Worm (Caenorhabditis elegans) whole organism, L1 larva: ENCODE results near the gene C16D2.3.
A peak's percentile ranks its signal among the peaks of the same experiment; 100 is the strongest.

Source experiments
- C16A3.4 ChIP-seq: fragments of 150-350 bp; optimal IDR thresholded peaks from 2 replicates; lab custom pipeline; 2014; ENCODE audit warnings: missing biosample characterization, missing genetic modification characterization
- aly-2 ChIP-seq: fragments of 150-350 bp; optimal IDR thresholded peaks from 2 replicates; lab custom pipeline; 2014; ENCODE audit warnings: missing biosample characterization, missing genetic modification characterization
- blmp-1 ChIP-seq: fragments of 150-350 bp; optimal IDR thresholded peaks from 2 replicates; lab custom pipeline; 2014; ENCODE audit warnings: missing biosample characterization, missing genetic modification characterization
- ceh-8 ChIP-seq: fragments of 200-800 bp; sonication (Bioruptor generic); optimal IDR thresholded peaks from 2 replicates; lab custom pipeline; 2018; ENCODE audit warnings: mild to moderate bottlenecking, missing genetic modification characterization, moderate library complexity, missing compliant biosample characterization
- ceh-82 ChIP-seq, 3 experiments: fragments of 150-350 bp in 1 of 3; sonication (generic microtip) in 2 of 3; optimal IDR thresholded peaks; 2 replicates each; lab custom pipeline; 2014 to 2017; ENCODE audit warnings: missing biosample characterization in 3 of 3, missing genetic modification characterization in 3 of 3
- dpl-1 ChIP-seq, 3 experiments: fragments of 150-350 bp in 2 of 3; sonication (generic microtip) in 1 of 3; optimal IDR thresholded peaks; 2 replicates each; lab custom pipeline; 2014 to 2017; ENCODE audit warnings: missing biosample characterization in 3 of 3, missing genetic modification characterization in 3 of 3, missing genetic modification reagents in 3 of 3
- dsc-1 ChIP-seq: sonication (generic microtip); optimal IDR thresholded peaks from 2 replicates; lab custom pipeline; 2016; ENCODE audit warnings: mild to moderate bottlenecking, missing genetic modification characterization, missing compliant biosample characterization
- efl-1 ChIP-seq, 4 experiments: fragments of 150-350 bp; optimal IDR thresholded peaks in 3 of 4; peaks in 1 of 4; 1 replicate in 1 of 4; 2 replicates in 3 of 4; lab custom pipeline; 2014; ENCODE audit warnings: missing biosample characterization in 2 of 4, missing genetic modification characterization in 2 of 4, missing genetic modification reagents in 2 of 4
- efl-3 ChIP-seq: fragments of 200-800 bp; sonication (Bioruptor generic); optimal IDR thresholded peaks from 2 replicates; lab custom pipeline; 2018; ENCODE audit warnings: mild to moderate bottlenecking, missing genetic modification characterization, missing compliant biosample characterization
- egl-27 ChIP-seq, 2 experiments: fragments of 150-350 bp in 1 of 2; sonication (generic microtip); optimal IDR thresholded peaks; 3 replicates each; lab custom pipeline; 2017 to 2018; ENCODE audit warnings: missing biosample characterization in 2 of 2, missing genetic modification characterization in 2 of 2, missing genetic modification reagents in 2 of 2
- elt-2 ChIP-seq: sonication (generic microtip); optimal IDR thresholded peaks from 2 replicates; lab custom pipeline; 2016; ENCODE audit warnings: missing genetic modification characterization, mild to moderate bottlenecking, inconsistent platforms, missing compliant biosample characterization, missing genetic modification reagents
- elt-3 ChIP-seq, 6 experiments: fragments of 150-350 bp in 1 of 6; sonication (generic microtip); optimal IDR thresholded peaks; 2 replicates each; lab custom pipeline; 2017 to 2018; ENCODE audit warnings: missing biosample characterization in 6 of 6, missing genetic modification characterization in 6 of 6, inconsistent platforms in 1 of 6
- fkh-4 ChIP-seq: sonication (generic microtip); optimal IDR thresholded peaks from 2 replicates; lab custom pipeline; 2016; ENCODE audit warnings: missing compliant biosample characterization, missing genetic modification characterization, borderline replicate concordance
- fkh-8 ChIP-seq: sonication (generic microtip); optimal IDR thresholded peaks from 2 replicates; lab custom pipeline; 2016; ENCODE audit warnings: mild to moderate bottlenecking, missing genetic modification characterization, missing compliant biosample characterization
- fos-1 ChIP-seq: fragments of 150-350 bp; optimal IDR thresholded peaks from 2 replicates; lab custom pipeline; 2014; ENCODE audit warnings: missing biosample characterization, missing genetic modification characterization
- grh-1 ChIP-seq: fragments of 200-800 bp; sonication (Bioruptor generic); IDR thresholded peaks from 2 replicates; pipeline ENCODE4 v1.3.6; 2022; ENCODE audit warnings: missing genetic modification reagents, missing genetic modification characterization, missing compliant biosample characterization
- hlh-4 ChIP-seq: sonication (generic microtip); optimal IDR thresholded peaks from 2 replicates; lab custom pipeline; 2016; ENCODE audit warnings: mild to moderate bottlenecking, missing genetic modification characterization, missing compliant biosample characterization
- irx-1 ChIP-seq: sonication (generic microtip); optimal IDR thresholded peaks from 2 replicates; lab custom pipeline; 2016; ENCODE audit warnings: missing genetic modification characterization, missing compliant biosample characterization
- lin-14 ChIP-seq: fragments of 200-800 bp; sonication (Bioruptor generic); optimal IDR thresholded peaks from 2 replicates; lab custom pipeline; 2018; ENCODE audit warnings: mild to moderate bottlenecking, missing genetic modification characterization, moderate library complexity, missing compliant biosample characterization
- lin-15B ChIP-seq: fragments of 150-350 bp; sonication (generic microtip); optimal IDR thresholded peaks from 3 replicates; lab custom pipeline; 2014; ENCODE audit warnings: missing biosample characterization, missing genetic modification characterization
- lin-35 ChIP-seq, 2 experiments: fragments of 150-350 bp; optimal IDR thresholded peaks; 2 replicates each; lab custom pipeline; 2014; ENCODE audit warnings: missing biosample characterization in 2 of 2, missing genetic modification characterization in 2 of 2, missing genetic modification reagents in 2 of 2
- lsy-2 ChIP-seq, 2 experiments: fragments of 150-350 bp; optimal IDR thresholded peaks; 2 replicates each; lab custom pipeline; 2014; ENCODE audit warnings: missing biosample characterization in 2 of 2, missing genetic modification characterization in 2 of 2
- mdl-1 ChIP-seq, 2 experiments: fragments of 150-350 bp; optimal IDR thresholded peaks; 2 replicates each; lab custom pipeline; 2014 to 2017; ENCODE audit warnings: missing biosample characterization in 2 of 2, missing genetic modification characterization in 2 of 2, inconsistent platforms in 1 of 2
- mep-1 ChIP-seq: fragments of 150-350 bp; optimal IDR thresholded peaks from 2 replicates; lab custom pipeline; 2014; ENCODE audit warnings: missing biosample characterization, missing genetic modification characterization
- nhr-11 ChIP-seq: fragments of 150-350 bp; optimal IDR thresholded peaks from 2 replicates; lab custom pipeline; 2014; ENCODE audit warnings: missing biosample characterization, missing genetic modification characterization
- nhr-20 ChIP-seq: sonication (generic microtip); optimal IDR thresholded peaks from 2 replicates; lab custom pipeline; 2016; ENCODE audit warnings: mild to moderate bottlenecking, missing genetic modification characterization, missing compliant biosample characterization
- nhr-47 ChIP-seq: sonication (generic microtip); optimal IDR thresholded peaks from 2 replicates; lab custom pipeline; 2016; ENCODE audit warnings: mild to moderate bottlenecking, missing genetic modification characterization, moderate library complexity, missing compliant biosample characterization
- nhr-71 ChIP-seq: sonication (generic microtip); optimal IDR thresholded peaks from 2 replicates; lab custom pipeline; 2016; ENCODE audit warnings: mild to moderate bottlenecking, missing genetic modification characterization, moderate library complexity, missing compliant biosample characterization
- nhr-76 ChIP-seq: sonication (generic microtip); optimal IDR thresholded peaks from 2 replicates; lab custom pipeline; 2017; ENCODE audit warnings: missing biosample characterization, missing genetic modification characterization
- nhr-77 ChIP-seq: fragments of 150-350 bp; optimal IDR thresholded peaks from 2 replicates; lab custom pipeline; 2014; ENCODE audit warnings: missing biosample characterization, missing genetic modification characterization
- nhr-85 ChIP-seq: sonication (generic microtip); peaks from one replicate; lab custom pipeline; 2016; ENCODE audit warnings: missing genetic modification characterization, inconsistent platforms, missing compliant biosample characterization
- nhr-90 ChIP-seq: sonication (generic microtip); optimal IDR thresholded peaks from 2 replicates; lab custom pipeline; 2016; ENCODE audit warnings: mild to moderate bottlenecking, missing genetic modification characterization, missing compliant biosample characterization; ENCODE audit not compliant: poor library complexity
- skn-1 ChIP-seq: fragments of 150-350 bp; optimal IDR thresholded peaks from 2 replicates; lab custom pipeline; 2014; ENCODE audit warnings: missing biosample characterization, missing genetic modification characterization
- snu-23 ChIP-seq: sonication (generic microtip); optimal IDR thresholded peaks from 2 replicates; lab custom pipeline; 2016; ENCODE audit warnings: missing genetic modification characterization, missing compliant biosample characterization
- unc-130 ChIP-seq: fragments of 150-350 bp; optimal IDR thresholded peaks from 2 replicates; lab custom pipeline; 2017; ENCODE audit warnings: missing biosample characterization, missing genetic modification characterization, inconsistent platforms
- unc-30 ChIP-seq: sonication (generic microtip); optimal IDR thresholded peaks from 2 replicates; lab custom pipeline; 2017; ENCODE audit warnings: missing biosample characterization, missing genetic modification characterization
- unc-62 ChIP-seq: fragments of 150-350 bp; optimal IDR thresholded peaks from 2 replicates; lab custom pipeline; 2014; ENCODE audit warnings: missing biosample characterization, missing genetic modification reagents, missing genetic modification characterization
- ztf-11 ChIP-seq, 2 experiments: sonication (generic microtip); optimal IDR thresholded peaks; 2 replicates each; lab custom pipeline; 2016 to 2017; ENCODE audit warnings: missing genetic modification characterization in 2 of 2, missing biosample characterization in 1 of 2, missing compliant biosample characterization in 1 of 2

The C16D2.3 gene

ce11 chrII:9127379-9127778, 10.5 kb upstream of the C16D2.3 start:
- TF ChIP-seq unc-130 (tag; lab: Kevin White, UChicago) (no peak), lin-35 (GFP tag; optimal IDR thresholded peaks at IDR 0.05; lab: Kevin White, UChicago) (no peak), efl-1 (optimal IDR thresholded peaks at IDR 0.05; lab: Kevin White, UChicago) (no peak), efl-1 (GFP tag; optimal IDR thresholded peaks at IDR 0.05 in 1 of 2; lab: Kevin White, UChicago) (peak in 1 of 2 experiments; percentile 20), nhr-20 (tag; lab: Kevin White, UChicago) (no peak)
- TF ChIP-seq, all 84 proteins: peak for 1

- peak; percentile 39 for TF ChIP-seq nhr-20 (tag; lab: Kevin White, UChicago)
- TF ChIP-seq nhr-85 (tag; lab: Kevin White, UChicago): peak; percentile 75
- peak; percentile 80 for TF ChIP-seq skn-1 (tag; lab: Kevin White, UChicago)
- TF ChIP-seq ceh-82 (tag; optimal IDR thresholded peaks at IDR 0.05; lab: Kevin White, UChicago): peak in 1 of 3 experiments; percentile 22
- TF ChIP-seq mep-1: peak; percentile 68
- no peak for TF ChIP-seq unc-30
- TF ChIP-seq lin-35 (GFP tag; optimal IDR thresholded peaks at IDR 0.05; lab: Kevin White, UChicago): peak in 1 of 2 experiments; percentile 57
- no peak for TF ChIP-seq lin-15B (tag; lab: Kevin White, UChicago)
- TF ChIP-seq elt-3 (tag; optimal IDR thresholded peaks at IDR 0.05; lab: Kevin White, UChicago): peak in 4 of 6 experiments; percentile 15 to 93 (median 91)
- TF ChIP-seq elt-2 (tag; lab: Kevin White, UChicago): peak; percentile 79
- TF ChIP-seq blmp-1: peak; percentile 98
- no peak for TF ChIP-seq aly-2
- TF ChIP-seq lin-14 (GFP tag; lab: Kevin White, UChicago): peak; percentile 48
- TF ChIP-seq irx-1: no peak
- no peak for TF ChIP-seq efl-3 (GFP tag; lab: Kevin White, UChicago)
- TF ChIP-seq mdl-1 (tag; optimal IDR thresholded peaks at IDR 0.05; lab: Kevin White, UChicago): peak in 1 of 2 experiments; percentile 2
- peak in 1 of 2 experiments; percentile 25 for TF ChIP-seq efl-1 (optimal IDR thresholded peaks at IDR 0.05; lab: Kevin White, UChicago)
- peak in 1 of 2 experiments; percentile 0 for TF ChIP-seq efl-1 (GFP tag; optimal IDR thresholded peaks at IDR 0.05 in 1 of 2; lab: Kevin White, UChicago)
- TF ChIP-seq grh-1: peak; percentile 50
- no peak for TF ChIP-seq ceh-8 (GFP tag; lab: Kevin White, UChicago)
- peak; percentile 27 for TF ChIP-seq nhr-77
- TF ChIP-seq nhr-76 (tag; lab: Kevin White, UChicago): no peak
- peak; percentile 32 for TF ChIP-seq nhr-71
- peak; percentile 7 for TF ChIP-seq nhr-90 (tag; lab: Kevin White, UChicago)
- peak; percentile 5 for TF ChIP-seq C16A3.4 (tag; lab: Kevin White, UChicago)
- TF ChIP-seq lsy-2 (tag; optimal IDR thresholded peaks at IDR 0.05; lab: Kevin White, UChicago): peak in 1 of 2 experiments; percentile 36
- TF ChIP-seq snu-23 (GFP tag; lab: Kevin White, UChicago): peak; percentile 19
Measured at ce11 chrII:9128132-9128531, 9.8 kb upstream of the C16D2.3 start.

DNA sequence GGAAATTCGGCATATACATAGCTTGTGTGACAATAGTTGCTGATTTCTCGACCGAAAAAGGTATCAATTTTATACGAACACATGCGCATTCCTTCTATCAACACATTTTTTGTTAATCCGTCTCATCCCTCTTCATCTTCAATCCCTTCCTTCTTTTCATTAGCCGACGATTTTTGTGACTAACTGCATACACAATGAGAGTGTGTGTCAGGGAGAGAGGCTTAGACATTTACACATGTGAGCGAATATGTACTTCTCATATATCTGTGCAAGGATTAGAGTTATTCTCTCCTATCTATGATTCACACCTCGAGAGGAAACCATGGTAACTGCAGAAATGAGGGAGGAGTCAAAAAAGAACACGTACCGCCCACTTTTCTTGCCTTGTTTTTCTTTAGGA, 7.6 kb upstream of the C16D2.3 start:
- TF ChIP-seq nhr-11 (tag; lab: Kevin White, UChicago) (no peak), fos-1 (peak; percentile 11), blmp-1 (peak; percentile 37), nhr-47 (tag; lab: Kevin White, UChicago) (no peak), nhr-85 (tag; lab: Kevin White, UChicago) (no peak), skn-1 (tag; lab: Kevin White, UChicago) (no peak), hlh-4 (tag; lab: Kevin White, UChicago) (no peak), dpl-1 (GFP tag; optimal IDR thresholded peaks at IDR 0.05; lab: Kevin White, UChicago) (no peak), dsc-1 (tag; lab: Kevin White, UChicago) (peak; percentile 56), fkh-8 (tag; lab: Kevin White, UChicago) (peak; percentile 61), fkh-4 (tag; lab: Kevin White, UChicago) (no peak), unc-62 (GFP tag; lab: Kevin White, UChicago) (no peak), egl-27 (tag; optimal IDR thresholded peaks at IDR 0.05; lab: Kevin White, UChicago) (no peak), ztf-11 (tag; optimal IDR thresholded peaks at IDR 0.05; lab: Kevin White, UChicago) (no peak), elt-3 (tag; optimal IDR thresholded peaks at IDR 0.05; lab: Kevin White, UChicago) (no peak), lsy-2 (tag; optimal IDR thresholded peaks at IDR 0.05; lab: Kevin White, UChicago) (no peak), mdl-1 (tag; optimal IDR thresholded peaks at IDR 0.05; lab: Kevin White, UChicago) (no peak), lin-14 (GFP tag; lab: Kevin White, UChicago) (peak; percentile 21)
- TF ChIP-seq, all 84 proteins: peak for 5
